Worm (Caenorhabditis elegans): ENCODE measurements around the gene ins-12.

Gene ins-12

ce11 chrII:5577060-5577459, 22.6 kb downstream of the ins-12 start (continued):
- TF ChIP-seq nhr-232 (tag; optimal IDR thresholded peaks at IDR 0.05) (peak; percentile 47), unc-42 (tag; optimal IDR thresholded peaks at IDR 0.05) (no peak), F13H6.1 (tag; optimal IDR thresholded peaks at IDR 0.05) (no peak), C38D4.7 (GFP tag; optimal IDR thresholded peaks at IDR 0.05) (peak; percentile 39), npax-4 (tag; optimal IDR thresholded peaks at IDR 0.05) (no peak), pha-4 (tag; optimal IDR thresholded peaks at IDR 0.05) (no peak), lin-11 (tag; optimal IDR thresholded peaks at IDR 0.05) (peak; percentile 32), mec-3 (tag; optimal IDR thresholded peaks at IDR 0.05; ENCODE audit: borderline replicate concordance) (no peak), ets-4 (tag; optimal IDR thresholded peaks at IDR 0.05) (no peak), ceh-24 (tag; optimal IDR thresholded peaks at IDR 0.05) (no peak), ceh-6 (GFP tag; optimal IDR thresholded peaks at IDR 0.05) (peak; percentile 55), dve-1 (tag; optimal IDR thresholded peaks at IDR 0.05) (peak; percentile 43), rnt-1 (tag; optimal IDR thresholded peaks at IDR 0.05) (no peak), hlh-6 (tag; optimal IDR thresholded peaks at IDR 0.05) (peak; percentile 37), hlh-8 (tag; optimal IDR thresholded peaks at IDR 0.05) (no peak), hlh-30 (tag; optimal IDR thresholded peaks at IDR 0.05; ENCODE audit: insufficient read depth) (no peak), nhr-11 (tag; optimal IDR thresholded peaks at IDR 0.05) (no peak), ama-1 (optimal IDR thresholded peaks at IDR 0.05) (no peak), tbx-2 (tag; optimal IDR thresholded peaks at IDR 0.05) (peak; percentile 25), pqm-1 (tag; optimal IDR thresholded peaks at IDR 0.05) (no peak), unc-86 (tag; optimal IDR thresholded peaks at IDR 0.05) (no peak), T23F11.4 (GFP tag; optimal IDR thresholded peaks at IDR 0.05) (no peak), elt-4 (tag; optimal IDR thresholded peaks at IDR 0.05) (no peak), ceh-18 (tag; optimal IDR thresholded peaks at IDR 0.05) (no peak), syd-9 (tag; optimal IDR thresholded peaks at IDR 0.05) (peak; percentile 33), pax-1 (tag; optimal IDR thresholded peaks at IDR 0.05) (no peak), dmd-4 (tag; optimal IDR thresholded peaks at IDR 0.05; ENCODE audit: borderline replicate concordance) (no peak), ceh-31 (tag; optimal IDR thresholded peaks at IDR 0.05) (no peak), che-1 (tag; optimal IDR thresholded peaks at IDR 0.05) (peak; percentile 36), hlh-15 (tag; optimal IDR thresholded peaks at IDR 0.05) (no peak), hlh-13 (GFP tag; optimal IDR thresholded peaks at IDR 0.05) (no peak), gmeb-2 (tag; optimal IDR thresholded peaks at IDR 0.05) (no peak), ceh-2 (tag; optimal IDR thresholded peaks at IDR 0.05) (no peak), eyg-1 (tag; optimal IDR thresholded peaks at IDR 0.05) (no peak), fkh-10 (GFP tag; optimal IDR thresholded peaks at IDR 0.05) (no peak), zip-5 (tag; optimal IDR thresholded peaks at IDR 0.05) (no peak), ceh-45 (GFP tag; IDR thresholded peaks at IDR 0.05) (no peak), pat-9 (tag; optimal IDR thresholded peaks at IDR 0.05) (no peak), ceh-14 (tag; optimal IDR thresholded peaks at IDR 0.05) (no peak)

DNA sequence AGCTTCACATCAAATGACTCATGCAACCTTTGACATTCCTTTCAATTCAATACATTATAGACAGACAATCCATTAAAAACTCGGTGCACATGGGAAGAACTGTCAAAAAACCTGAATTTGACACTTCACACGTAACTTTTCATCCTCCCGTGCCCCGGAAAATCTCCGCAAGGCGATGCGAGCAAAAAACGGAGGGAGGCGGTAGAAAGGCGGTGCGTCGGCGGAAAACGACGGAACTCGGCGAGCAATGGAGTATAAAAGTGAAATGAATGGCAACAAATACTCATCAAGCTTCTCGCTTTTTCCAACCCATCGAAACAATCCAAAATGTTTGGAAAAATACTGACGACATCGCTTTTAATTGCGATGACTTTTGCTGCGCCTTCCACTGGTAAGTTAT, 23.6 kb downstream of the ins-12 start, which contains the start of gene T25E4.1:
Gene T25E4.1, plus strand, starts transcription at position 301 of the 400 bp plus-strand sequence.
- no peak for TF ChIP-seq T23F11.4 (GFP tag; optimal IDR thresholded peaks at IDR 0.05)
- no peak for TF ChIP-seq Y22D7AL.16 (tag; optimal IDR thresholded peaks at IDR 0.05)
- no peak for TF ChIP-seq C38D4.7 (GFP tag; optimal IDR thresholded peaks at IDR 0.05)
- no peak for TF ChIP-seq ceh-6 (GFP tag; optimal IDR thresholded peaks at IDR 0.05)
- TF ChIP-seq pha-4 (tag; optimal IDR thresholded peaks at IDR 0.05): no peak

DNA sequence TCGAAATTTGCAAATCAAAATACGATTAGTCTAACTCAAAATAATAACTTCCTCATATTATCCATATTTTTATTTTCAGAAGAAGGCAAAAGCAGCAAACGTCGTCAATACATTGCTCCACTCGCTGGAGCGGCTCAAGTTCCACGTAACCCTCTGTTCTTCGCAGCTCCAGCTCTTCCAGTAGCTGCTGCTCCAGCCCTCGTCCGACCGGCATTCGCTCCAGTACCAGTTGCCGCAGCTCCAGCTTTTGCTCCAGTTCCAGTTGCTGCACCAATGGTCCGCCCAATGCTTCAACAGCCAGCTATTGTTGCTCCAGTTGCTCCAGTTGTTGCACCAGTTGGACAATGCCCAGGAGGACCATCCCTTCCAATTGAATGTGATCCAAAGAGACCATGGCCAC, 24.3 kb downstream of the ins-12 start:
- TF ChIP-seq unc-42 (tag; optimal IDR thresholded peaks at IDR 0.05) (no peak), odd-2 (tag; optimal IDR thresholded peaks at IDR 0.05) (no peak), ceh-30 (tag; optimal IDR thresholded peaks at IDR 0.05) (no peak)

All from whole organism, late embryonic.